Worm (Caenorhabditis elegans): ENCODE results near the gene T25E12.6.

ce11 chrV:16749473-16749872 is 7.2 kb downstream of the T25E12.6 start:
- TF ChIP-seq W03F9.2 (tag; optimal IDR thresholded peaks at IDR 0.05) (no peak), dao-5 (tag; optimal IDR thresholded peaks at IDR 0.05) (no peak), him-1 (tag; optimal IDR thresholded peaks at IDR 0.05) (no peak)
